Worm (Caenorhabditis elegans): ENCODE measurements around the gene rpl-35.

ce11 chrIII:7884863-7885262 lies 29.9 kb downstream of the rpl-35 start, which contains the start of gene ZK688.11:
- no peak for TF ChIP-seq hlh-12 (tag; optimal IDR thresholded peaks at IDR 0.05)
- TF ChIP-seq ZK185.1 (tag; optimal IDR thresholded peaks at IDR 0.05; ENCODE audit: poor library complexity, severe bottlenecking), result no peak
- no peak for TF ChIP-seq tbp1 (GFP tag; optimal IDR thresholded peaks at IDR 0.05)
- no peak for TF ChIP-seq ztf-25 (GFP tag; IDR thresholded peaks at IDR 0.05)
